In the genomic region with DNA sequence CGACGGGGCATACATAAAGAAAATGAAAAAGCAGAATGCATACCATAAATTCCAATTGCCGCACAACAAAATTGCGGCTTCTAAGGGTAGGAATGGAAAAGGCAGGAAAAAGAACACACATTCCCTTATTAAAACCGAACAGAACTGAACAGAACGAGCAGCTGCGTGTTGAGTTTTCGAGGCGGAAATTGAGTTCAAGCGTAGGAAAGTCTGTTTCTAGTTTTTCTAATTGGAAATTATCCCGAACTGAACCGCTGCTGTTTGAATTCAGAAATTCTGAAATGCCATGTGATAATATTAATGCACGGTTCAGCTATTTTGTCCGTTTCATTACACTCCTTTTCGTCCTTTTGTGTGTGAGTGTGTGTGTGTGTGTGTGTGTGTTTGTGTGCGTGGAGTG, we compare ENCODE assay signal across 2 fruit fly cellular contexts.
TF ChIP-seq lines count a peak whose summit lies in the region.

No protein-coding gene starts in this region.

- TF ChIP-seq CTCF in whole organism, embryonic (GFP tag; optimal IDR thresholded peaks at IDR 0.05; lab: Kevin White, UChicago) = no peak

TF ChIP-seq in whole organism, embryonic, 481 proteins besides CTCF, POLR2A, EP300 and RAD21:
- TF ChIP-seq insv (GFP tag; optimal IDR thresholded peaks at IDR 0.05; lab: Kevin White, UChicago) (peak; percentile 46 to 94), B-H2 (GFP tag; optimal IDR thresholded peaks at IDR 0.05; lab: Kevin White, UChicago) (no peak), cg (GFP tag; optimal IDR thresholded peaks at IDR 0.05; lab: Kevin White, UChicago) (peak; percentile 60), Hr3 (GFP tag; optimal IDR thresholded peaks at IDR 0.05; lab: Kevin White, UChicago) (no peak), CG3995 (GFP tag; optimal IDR thresholded peaks at IDR 0.05; lab: Kevin White, UChicago) (no peak), nerfin-1 (tag; optimal IDR thresholded peaks at IDR 0.05; lab: Kevin White, UChicago) (peak; percentile 95), pros (GFP tag; optimal IDR thresholded peaks at IDR 0.05; lab: Kevin White, UChicago) (peak; percentile 94), sd (tag; optimal IDR thresholded peaks at IDR 0.05; lab: Kevin White, UChicago) (peak; percentile 95), CG2199 (GFP tag; IDR thresholded peaks at IDR 0.05; lab: Robert Waterston, UW) (peak; percentile 62; the same call in 2 of the 3 replicates), Elba2 (GFP tag; optimal IDR thresholded peaks at IDR 0.05; lab: Kevin White, UChicago) (peak; percentile 78)

TF ChIP-seq in whole organism, wandering third instar larva, 38 proteins besides CTCF, POLR2A, EP300 and RAD21:
- no peak for TF ChIP-seq woc (GFP tag; optimal IDR thresholded peaks at IDR 0.05; lab: Kevin White, UChicago)
- no peak for TF ChIP-seq h (GFP tag; optimal IDR thresholded peaks at IDR 0.05; lab: Kevin White, UChicago)
- no peak for TF ChIP-seq Vsx2 (GFP tag; optimal IDR thresholded peaks at IDR 0.05; lab: Kevin White, UChicago; ENCODE audit: partially characterized antibody)
- TF ChIP-seq Mio (GFP tag; optimal IDR thresholded peaks at IDR 0.05; lab: Kevin White, UChicago) = no peak
- TF ChIP-seq dsf (GFP tag; optimal IDR thresholded peaks at IDR 0.05; lab: Kevin White, UChicago; ENCODE audit: borderline replicate concordance) = no peak
- peak; percentile 36 for TF ChIP-seq Dfd (GFP tag; optimal IDR thresholded peaks at IDR 0.05; lab: Kevin White, UChicago)

Comparison
In these comparisons a context has a peak if more than half of its experiments do, and no peak if none do; other contexts are left out.
1. Of the 10 proteins assayed by ChIP-seq in both whole organism, embryonic and whole organism, wandering third instar larva: peak only in whole organism, embryonic: none; only in whole organism, wandering third instar larva: Dfd; in both: none; in neither: 9.